Fruit fly (Drosophila melanogaster) whole organism, prepupa: ENCODE data around the gene CG3430.
A peak's percentile ranks its signal among the peaks of the same experiment; 100 is the strongest.

Experiments
- Blimp-1 ChIP-seq: fragments of 200-800 bp; sonication (Bioruptor generic); optimal IDR thresholded peaks from 3 replicates; lab custom pipeline; 2017; ENCODE audit warnings: missing biosample characterization, missing genetic modification characterization, mild to moderate bottlenecking, moderate library complexity, missing genetic modification reagents
- CG10631 ChIP-seq: fragments of 200-800 bp; sonication (Bioruptor generic); optimal IDR thresholded peaks from 2 replicates; lab custom pipeline; 2016; ENCODE audit warnings: missing biosample characterization, missing genetic modification characterization
- CG11294 ChIP-seq: fragments of 200-800 bp; sonication (Bioruptor generic); IDR thresholded peaks from 2 replicates; pipeline ENCODE4 v1.3.6; 2022; ENCODE audit warnings: missing biosample characterization, missing genetic modification characterization
- CG11762 ChIP-seq: fragments of 200-800 bp; sonication (Bioruptor generic); optimal IDR thresholded peaks from 3 replicates; lab custom pipeline; 2016; ENCODE audit warnings: missing biosample characterization, missing genetic modification characterization; ENCODE audit not compliant: insufficient read depth
- CG11902 ChIP-seq: fragments of 200-800 bp; sonication (Bioruptor generic); optimal IDR thresholded peaks from 3 replicates; lab custom pipeline; 2016; ENCODE audit warnings: missing biosample characterization, missing genetic modification characterization
- CG15336 ChIP-seq: fragments of 200-800 bp; sonication (Bioruptor generic); IDR thresholded peaks from 2 replicates; pipeline ENCODE4 v1.3.6; 2022; ENCODE audit warnings: missing biosample characterization, missing genetic modification characterization
- CG1621 ChIP-seq: fragments of 200-800 bp; sonication (Bioruptor generic); optimal IDR thresholded peaks from 3 replicates; lab custom pipeline; 2018; ENCODE audit warnings: missing biosample characterization, mild to moderate bottlenecking, missing genetic modification characterization
- CG16779 ChIP-seq: fragments of 200-800 bp; sonication (Bioruptor generic); optimal IDR thresholded peaks from 3 replicates; lab custom pipeline; 2017; ENCODE audit warnings: missing biosample characterization, mild to moderate bottlenecking, missing genetic modification characterization
- CG3032 ChIP-seq: fragments of 200-800 bp; optimal IDR thresholded peaks from 2 replicates; lab custom pipeline; 2019; ENCODE audit warnings: missing biosample characterization, mild to moderate bottlenecking, missing genetic modification characterization, moderate library complexity
- CG31627 ChIP-seq: fragments of 200-800 bp; sonication (Bioruptor generic); optimal IDR thresholded peaks from 3 replicates; lab custom pipeline; 2016; ENCODE audit warnings: missing biosample characterization, missing genetic modification characterization
- CG3919 ChIP-seq: fragments of 200-800 bp; sonication (Bioruptor generic); optimal IDR thresholded peaks from 3 replicates; lab custom pipeline; 2016; ENCODE audit warnings: missing biosample characterization, missing genetic modification characterization
- CG4318 ChIP-seq: fragments of 200-800 bp; sonication (Bioruptor generic); optimal IDR thresholded peaks from 3 replicates; lab custom pipeline; 2017; ENCODE audit warnings: missing biosample characterization, mild to moderate bottlenecking, missing genetic modification characterization
- CG6276 ChIP-seq: fragments of 200-800 bp; sonication (Bioruptor generic); optimal IDR thresholded peaks from 2 replicates; lab custom pipeline; 2017; ENCODE audit warnings: missing biosample characterization, mild to moderate bottlenecking, missing genetic modification characterization
- CG6792 ChIP-seq: fragments of 200-800 bp; sonication (Bioruptor generic); optimal IDR thresholded peaks from 3 replicates; lab custom pipeline; 2016; ENCODE audit warnings: missing biosample characterization, missing genetic modification characterization
- CG6854 ChIP-seq: fragments of 200-800 bp; sonication (Bioruptor generic); optimal IDR thresholded peaks from 2 replicates; lab custom pipeline; 2017; ENCODE audit warnings: missing biosample characterization, mild to moderate bottlenecking, missing genetic modification characterization
- CG7368 ChIP-seq: fragments of 200-800 bp; sonication (Bioruptor generic); optimal IDR thresholded peaks from 3 replicates; lab custom pipeline; 2016; ENCODE audit warnings: missing biosample characterization, missing genetic modification characterization
- CG8119 ChIP-seq: fragments of 200-800 bp; sonication (Bioruptor generic); IDR thresholded peaks from 3 replicates; pipeline ENCODE4 v1.3.6; 2022; ENCODE audit warnings: missing biosample characterization, missing genetic modification characterization
- CG8632 ChIP-seq: fragments of 200-800 bp; sonication (Bioruptor generic); optimal IDR thresholded peaks from 3 replicates; lab custom pipeline; 2016; ENCODE audit warnings: missing biosample characterization, missing genetic modification characterization
- CG9139 ChIP-seq: fragments of 200-800 bp; sonication (Bioruptor generic); optimal IDR thresholded peaks from 3 replicates; lab custom pipeline; 2017; ENCODE audit warnings: missing biosample characterization, mild to moderate bottlenecking, missing genetic modification characterization
- Eip78C ChIP-seq: fragments of 200-800 bp; sonication (Bioruptor generic); peaks from one replicate; lab custom pipeline; 2016; ENCODE audit warnings: missing biosample characterization, missing genetic modification characterization
- Eip93F ChIP-seq: fragments of 200-800 bp; sonication (Bioruptor generic); optimal IDR thresholded peaks from 2 replicates; lab custom pipeline; 2016; ENCODE audit warnings: missing biosample characterization, mild to moderate bottlenecking, missing genetic modification characterization
- Ets96B ChIP-seq: fragments of 200-800 bp; optimal IDR thresholded peaks from 2 replicates; lab custom pipeline; 2019; ENCODE audit warnings: missing biosample characterization, mild to moderate bottlenecking, missing genetic modification characterization, moderate library complexity
- Gug ChIP-seq: fragments of 200-800 bp; sonication (Bioruptor generic); IDR thresholded peaks from 2 replicates; pipeline ENCODE4 v1.3.6; 2022; ENCODE audit warnings: missing biosample characterization, missing genetic modification characterization
- Hr38 ChIP-seq: sonication (Bioruptor generic); optimal IDR thresholded peaks from 2 replicates; lab custom pipeline; 2016; ENCODE audit warnings: missing biosample characterization, missing genetic modification characterization
- Hr39 ChIP-seq: fragments of 200-800 bp; sonication (Bioruptor generic); optimal IDR thresholded peaks from 2 replicates; lab custom pipeline; 2016; ENCODE audit warnings: missing biosample characterization, missing genetic modification characterization
- Lpt ChIP-seq: fragments of 200-800 bp; sonication (Bioruptor generic); optimal IDR thresholded peaks from 3 replicates; lab custom pipeline; 2016; ENCODE audit warnings: missing biosample characterization, missing genetic modification characterization
- OdsH ChIP-seq: fragments of 200-800 bp; sonication (Bioruptor generic); optimal IDR thresholded peaks from 3 replicates; lab custom pipeline; 2016; ENCODE audit warnings: missing biosample characterization, missing genetic modification characterization
- Smox ChIP-seq: fragments of 200-800 bp; sonication (Bioruptor generic); optimal IDR thresholded peaks from 3 replicates; lab custom pipeline; 2016; ENCODE audit warnings: missing biosample characterization, missing genetic modification characterization
- Sox102F ChIP-seq: fragments of 200-800 bp; sonication (Bioruptor generic); optimal IDR thresholded peaks from 2 replicates; lab custom pipeline; 2016; ENCODE audit warnings: missing biosample characterization, mild to moderate bottlenecking, missing genetic modification characterization
- Sox15 ChIP-seq: fragments of 200-800 bp; sonication (Bioruptor generic); optimal IDR thresholded peaks from 3 replicates; lab custom pipeline; 2016; ENCODE audit warnings: missing biosample characterization, missing genetic modification characterization
- cyc ChIP-seq: fragments of 200-800 bp; sonication (Bioruptor generic); optimal IDR thresholded peaks from 3 replicates; lab custom pipeline; 2016; ENCODE audit warnings: missing biosample characterization, missing genetic modification characterization
- dac ChIP-seq: fragments of 200-800 bp; sonication (Bioruptor generic); optimal IDR thresholded peaks from 2 replicates; lab custom pipeline; 2017; ENCODE audit warnings: missing biosample characterization, mild to moderate bottlenecking, missing genetic modification characterization
- eg ChIP-seq: fragments of 200-800 bp; sonication (Bioruptor generic); IDR thresholded peaks from 3 replicates; pipeline ENCODE4 v1.3.6; 2022; ENCODE audit warnings: missing biosample characterization, missing genetic modification characterization
- esn ChIP-seq: fragments of 200-800 bp; sonication (Bioruptor generic); optimal IDR thresholded peaks from 2 replicates; lab custom pipeline; 2016; ENCODE audit warnings: missing biosample characterization, mild to moderate bottlenecking, missing genetic modification characterization, moderate library complexity
- fd59A ChIP-seq: fragments of 200-800 bp; sonication (Bioruptor generic); optimal IDR thresholded peaks from 2 replicates; lab custom pipeline; 2017; ENCODE audit warnings: missing biosample characterization, mild to moderate bottlenecking, missing genetic modification characterization, missing genetic modification reagents
- fd85E ChIP-seq: fragments of 200-800 bp; sonication (Bioruptor generic); optimal IDR thresholded peaks from 3 replicates; lab custom pipeline; 2016; ENCODE audit warnings: missing biosample characterization, missing genetic modification characterization
- fkh ChIP-seq: fragments of 200-800 bp; sonication (Bioruptor generic); optimal IDR thresholded peaks from 3 replicates; lab custom pipeline; 2017; ENCODE audit warnings: missing biosample characterization, mild to moderate bottlenecking, missing genetic modification characterization, moderate library complexity
- lz ChIP-seq: fragments of 200-800 bp; sonication (Bioruptor generic); optimal IDR thresholded peaks from 3 replicates; lab custom pipeline; 2016; ENCODE audit warnings: missing biosample characterization, missing genetic modification characterization
- spab ChIP-seq: fragments of 200-800 bp; sonication (Bioruptor generic); optimal IDR thresholded peaks from 2 replicates; lab custom pipeline; 2017; ENCODE audit warnings: missing biosample characterization, mild to moderate bottlenecking, missing genetic modification characterization, missing genetic modification reagents
- svp ChIP-seq: fragments of 200-800 bp; sonication (Bioruptor generic); peaks from one replicate; lab custom pipeline; 2016; ENCODE audit warnings: missing biosample characterization, missing genetic modification characterization
- vri ChIP-seq: fragments of 200-800 bp; sonication (Bioruptor generic); optimal IDR thresholded peaks from 3 replicates; lab custom pipeline; 2016; ENCODE audit warnings: missing biosample characterization, mild to moderate bottlenecking, missing genetic modification characterization

The CG3430 gene

dm6 chr2L:6956725-6957124, at the start of gene CG3430, which contains the start of gene CG13775:
TSS of gene CG3430 (plus strand) at chr2L:6957008.
TSS of gene CG13775 (minus strand) at chr2L:6956950.
- no peak for TF ChIP-seq CG10631 (GFP tag; lab: Kevin White, UChicago)
- TF ChIP-seq CG31627: peak; percentile 22
- peak; percentile 35 for TF ChIP-seq CG6854 (GFP tag; lab: Kevin White, UChicago)
- TF ChIP-seq Eip78C (GFP tag; lab: Kevin White, UChicago): no peak
- peak; percentile 59 for TF ChIP-seq vri (GFP tag; lab: Kevin White, UChicago)
- TF ChIP-seq esn (GFP tag; lab: Kevin White, UChicago): peak; percentile 45

dm6 chr2L:6907761-6908160, 49.0 kb upstream of the CG3430 start, which contains the start of the genes Polr1F and Rat1:
TSS of gene Polr1F (minus strand) at chr2L:6907844.
TSS of gene Rat1 (plus strand) at chr2L:6908083.
- TF ChIP-seq esn (GFP tag; lab: Kevin White, UChicago): peak; percentile 39
- no peak for TF ChIP-seq Smox (GFP tag; lab: Kevin White, UChicago)
- TF ChIP-seq CG15336 (GFP tag; lab: Robert Waterston, UW): no peak
- peak; percentile 47 for TF ChIP-seq CG31627

dm6 chr2L:6913964-6914363, 42.8 kb upstream of the CG3430 start, which contains the start of gene Wee1:
TSS of gene Wee1 (minus strand) at chr2L:6914138.
- TF ChIP-seq CG16779: no peak
- TF ChIP-seq spab (GFP tag; lab: Kevin White, UChicago): no peak
- TF ChIP-seq Sox15 (GFP tag; lab: Kevin White, UChicago): no peak
- TF ChIP-seq Ets96B (tag; lab: Kevin White, UChicago): no peak
- TF ChIP-seq CG10631 (GFP tag; lab: Kevin White, UChicago): no peak
- no peak for TF ChIP-seq Sox102F
- no peak for TF ChIP-seq esn (GFP tag; lab: Kevin White, UChicago)
- TF ChIP-seq Hr38 (GFP tag; lab: Kevin White, UChicago): no peak
- TF ChIP-seq lz (GFP tag; lab: Kevin White, UChicago): no peak
- no peak for TF ChIP-seq Lpt (GFP tag; lab: Kevin White, UChicago)
- no peak for TF ChIP-seq Eip93F
- TF ChIP-seq eg (GFP tag; lab: Robert Waterston, UW): no peak
- TF ChIP-seq CG3919 (GFP tag; lab: Kevin White, UChicago): no peak
- TF ChIP-seq fd85E (GFP tag; lab: Kevin White, UChicago): no peak
- TF ChIP-seq Hr39: no peak
- TF ChIP-seq fd59A (GFP tag; lab: Kevin White, UChicago): no peak

- TF ChIP-seq CG7368 (GFP tag; lab: Kevin White, UChicago) (no peak), CG9139 (GFP tag; lab: Kevin White, UChicago) (no peak), Lpt (GFP tag; lab: Kevin White, UChicago) (no peak), svp (GFP tag; lab: Kevin White, UChicago) (no peak), Hr39 (no peak), esn (GFP tag; lab: Kevin White, UChicago) (no peak), CG8119 (GFP tag; lab: Robert Waterston, UW) (no peak), eg (GFP tag; lab: Robert Waterston, UW) (no peak)
Observed at dm6 chr2L:6916345-6916744, 40.5 kb upstream of the CG3430 start, which contains the start of gene CG32829. TSS of gene CG32829 (minus strand) at chr2L:6916445.

- TF ChIP-seq fkh: no peak
- peak; percentile 3 for TF ChIP-seq CG31627
- no peak for TF ChIP-seq CG6276
- no peak for TF ChIP-seq CG10631 (GFP tag; lab: Kevin White, UChicago)
- no peak for TF ChIP-seq CG1621 (tag; lab: Kevin White, UChicago)
- no peak for TF ChIP-seq spab (GFP tag; lab: Kevin White, UChicago)
- TF ChIP-seq CG11902 (GFP tag; lab: Kevin White, UChicago): peak; percentile 4
- no peak for TF ChIP-seq dac (GFP tag; lab: Kevin White, UChicago)
- TF ChIP-seq CG11762 (GFP tag; lab: Kevin White, UChicago): no peak
- TF ChIP-seq OdsH (GFP tag; lab: Kevin White, UChicago): no peak
- no peak for TF ChIP-seq vri (GFP tag; lab: Kevin White, UChicago)
- TF ChIP-seq CG11294: no peak
- no peak for TF ChIP-seq cyc (GFP tag; lab: Kevin White, UChicago)
- TF ChIP-seq Blimp-1 (GFP tag; lab: Kevin White, UChicago): no peak
- TF ChIP-seq Gug (GFP tag; lab: Robert Waterston, UW): no peak
- TF ChIP-seq fd59A (GFP tag; lab: Kevin White, UChicago): no peak
- no peak for TF ChIP-seq CG16779
- peak; percentile 67 for TF ChIP-seq CG8632
- TF ChIP-seq CG6792 (GFP tag; lab: Kevin White, UChicago): no peak
- no peak for TF ChIP-seq CG4318 (GFP tag; lab: Kevin White, UChicago)
- TF ChIP-seq CG8119 (GFP tag; lab: Robert Waterston, UW): peak; percentile 47; the same call in 1 of the 3 replicates
- peak; percentile 72 for TF ChIP-seq CG3032
- no peak for TF ChIP-seq CG7368 (GFP tag; lab: Kevin White, UChicago)
Observed at dm6 chr2L:6918517-6919202, 38.1 kb upstream of the CG3430 start, which contains the start of gene nop5. TSS of gene nop5 (minus strand) at chr2L:6918743.
